Fruit fly (Drosophila melanogaster) whole organism, embryonic: Measurements from ENCODE around the gene CG8176.

Source experiments
- ATbp ChIP-seq: fragments of 200-800 bp; sonication (Bioruptor generic); optimal IDR thresholded peaks from 2 replicates; lab custom pipeline; 2017; ENCODE audit warnings: missing biosample characterization, mild to moderate bottlenecking, missing genetic modification characterization, missing genetic modification reagents
- Antp ChIP-seq: fragments of 200-800 bp; sonication (Bioruptor generic); optimal IDR thresholded peaks from 3 replicates; lab custom pipeline; 2016; ENCODE audit warnings: missing biosample characterization, missing genetic modification characterization
- CG10147 ChIP-seq: fragments of 200-800 bp; sonication (Bioruptor generic); optimal IDR thresholded peaks from 2 replicates; lab custom pipeline; 2019; ENCODE audit warnings: missing biosample characterization, mild to moderate bottlenecking, missing genetic modification characterization, moderate library complexity
- CG12104 ChIP-seq: fragments of 200-800 bp; sonication (Bioruptor generic); optimal IDR thresholded peaks from 3 replicates; lab custom pipeline; 2016; ENCODE audit warnings: missing biosample characterization, missing genetic modification characterization
- CG15514 ChIP-seq: fragments of 200-800 bp; sonication (Bioruptor generic); optimal IDR thresholded peaks from 3 replicates; lab custom pipeline; 2017; ENCODE audit warnings: missing biosample characterization, missing genetic modification characterization, mild to moderate bottlenecking, moderate library complexity, missing genetic modification reagents
- CG16779 ChIP-seq: fragments of 200-800 bp; sonication (Bioruptor generic); IDR thresholded peaks from 2 replicates; pipeline ENCODE4 v1.3.6; 2022; ENCODE audit warnings: missing biosample characterization, missing genetic modification characterization
- CG17359 ChIP-seq: fragments of 200-800 bp; sonication (Bioruptor generic); optimal IDR thresholded peaks from 3 replicates; lab custom pipeline; 2018; ENCODE audit warnings: missing biosample characterization, mild to moderate bottlenecking, missing genetic modification characterization, moderate library complexity
- CG17385 ChIP-seq: fragments of 200-800 bp; sonication (Bioruptor generic); optimal IDR thresholded peaks from 3 replicates; lab custom pipeline; 2018; ENCODE audit warnings: missing biosample characterization, mild to moderate bottlenecking, missing genetic modification characterization
- CG18764 ChIP-seq: fragments of 200-800 bp; sonication (Bioruptor generic); optimal IDR thresholded peaks from 3 replicates; lab custom pipeline; 2016; ENCODE audit warnings: missing biosample characterization, missing genetic modification characterization
- CG2120 ChIP-seq: fragments of 200-800 bp; sonication (Bioruptor generic); optimal IDR thresholded peaks from 3 replicates; lab custom pipeline; 2016; ENCODE audit warnings: missing biosample characterization, missing genetic modification characterization
- CG34376 ChIP-seq: fragments of 200-800 bp; sonication (Bioruptor generic); optimal IDR thresholded peaks from 2 replicates; lab custom pipeline; 2018; ENCODE audit warnings: missing biosample characterization, mild to moderate bottlenecking, missing genetic modification characterization
- CG34422 ChIP-seq: fragments of 200-800 bp; sonication (Bioruptor generic); IDR thresholded peaks from 3 replicates; pipeline ENCODE4 v1.3.6; 2022; ENCODE audit warnings: missing biosample characterization, missing genetic modification characterization
- CG42726 ChIP-seq: fragments of 200-800 bp; sonication (Bioruptor generic); IDR thresholded peaks from 2 replicates; pipeline ENCODE4 v1.3.6; 2022; ENCODE audit warnings: missing biosample characterization, missing genetic modification characterization; ENCODE audit not compliant: partially characterized antibody
- CG4617 ChIP-seq: fragments of 200-800 bp; sonication (Bioruptor generic); optimal IDR thresholded peaks from 3 replicates; lab custom pipeline; 2016; ENCODE audit warnings: missing biosample characterization, missing genetic modification characterization, borderline replicate concordance
- CG4820 ChIP-seq: fragments of 200-800 bp; sonication (Bioruptor generic); optimal IDR thresholded peaks from 3 replicates; lab custom pipeline; 2016; ENCODE audit warnings: missing biosample characterization, missing genetic modification characterization
- CG6854 ChIP-seq: fragments of 200-800 bp; sonication (Bioruptor generic); optimal IDR thresholded peaks from 3 replicates; lab custom pipeline; 2017; ENCODE audit warnings: missing biosample characterization, mild to moderate bottlenecking, missing genetic modification characterization
- CG7839 ChIP-seq: fragments of 200-800 bp; sonication (Bioruptor generic); optimal IDR thresholded peaks from 3 replicates; lab custom pipeline; 2018; ENCODE audit warnings: missing biosample characterization, mild to moderate bottlenecking, missing genetic modification characterization, moderate library complexity
- CG9797 ChIP-seq: fragments of 200-800 bp; sonication (Bioruptor generic); optimal IDR thresholded peaks from 3 replicates; lab custom pipeline; 2018; ENCODE audit warnings: missing biosample characterization, mild to moderate bottlenecking, missing genetic modification characterization
- CG9876 ChIP-seq: fragments of 200-800 bp; sonication (Bioruptor generic); optimal IDR thresholded peaks from 2 replicates; lab custom pipeline; 2016; ENCODE audit warnings: missing biosample characterization, missing genetic modification characterization
- CHES-1-like ChIP-seq: fragments of 200-800 bp; sonication (Bioruptor generic); optimal IDR thresholded peaks from 2 replicates; lab custom pipeline; 2016; ENCODE audit warnings: missing biosample characterization, missing genetic modification characterization
- Dp ChIP-seq: fragments of 200-800 bp; sonication (Bioruptor generic); optimal IDR thresholded peaks from 2 replicates; lab custom pipeline; 2018; ENCODE audit warnings: missing biosample characterization, mild to moderate bottlenecking, missing genetic modification characterization, moderate library complexity
- Hey ChIP-seq: fragments of 200-800 bp; sonication (Bioruptor generic); optimal IDR thresholded peaks from 3 replicates; lab custom pipeline; 2018; ENCODE audit warnings: missing biosample characterization, mild to moderate bottlenecking, missing genetic modification characterization
- Hmx ChIP-seq: fragments of 200-800 bp; sonication (Bioruptor generic); optimal IDR thresholded peaks from 2 replicates; lab custom pipeline; 2016; ENCODE audit warnings: missing biosample characterization, missing genetic modification characterization
- Lpt ChIP-seq: fragments of >200 bp; optimal IDR thresholded peaks from 2 replicates; lab custom pipeline; 2018; ENCODE audit warnings: missing biosample characterization, missing genetic modification characterization
- Max ChIP-seq: fragments of 200-800 bp; sonication (Bioruptor generic); optimal IDR thresholded peaks from 2 replicates; lab custom pipeline; 2016; ENCODE audit warnings: missing biosample characterization, mild to moderate bottlenecking, missing genetic modification characterization
- Mrtf ChIP-seq: fragments of 200-800 bp; sonication (Bioruptor generic); IDR thresholded peaks from 3 replicates; pipeline ENCODE4 v1.3.6; 2022; ENCODE audit warnings: missing biosample characterization, missing genetic modification characterization
- Sox100B ChIP-seq: fragments of 200-800 bp; sonication (Bioruptor generic); optimal IDR thresholded peaks from 3 replicates; lab custom pipeline; 2018; ENCODE audit warnings: missing biosample characterization, mild to moderate bottlenecking, missing genetic modification characterization
- Sry-δ ChIP-seq: fragments of 200-800 bp; sonication (Bioruptor generic); optimal IDR thresholded peaks from 2 replicates; lab custom pipeline; 2016; ENCODE audit warnings: missing biosample characterization, missing genetic modification characterization
- TFAM ChIP-seq: fragments of 200-800 bp; sonication (Bioruptor generic); optimal IDR thresholded peaks from 2 replicates; lab custom pipeline; 2017; ENCODE audit warnings: missing biosample characterization, missing genetic modification characterization, inconsistent platforms
- al ChIP-seq: fragments of 200-800 bp; sonication (Bioruptor generic); IDR thresholded peaks from 2 replicates; pipeline ENCODE4 v1.3.6; 2022; ENCODE audit warnings: missing biosample characterization, missing genetic modification characterization
- bab2 ChIP-seq: fragments of 200-800 bp; sonication (Bioruptor generic); optimal IDR thresholded peaks from 2 replicates; lab custom pipeline; 2016; ENCODE audit warnings: missing biosample characterization, missing genetic modification characterization
- cas ChIP-seq: fragments of 200-800 bp; sonication (Bioruptor generic); IDR thresholded peaks from 2 replicates; pipeline ENCODE4 v1.3.6; 2022; ENCODE audit warnings: missing biosample characterization, missing genetic modification characterization
- chinmo ChIP-seq: fragments of 200-800 bp; sonication (Bioruptor generic); IDR thresholded peaks from 4 replicates; pipeline ENCODE4 v1.3.6; 2022; ENCODE audit warnings: missing biosample characterization, missing genetic modification characterization; ENCODE audit not compliant: partially characterized antibody
- croc ChIP-seq: fragments of 200-800 bp; sonication (Bioruptor generic); conservative IDR thresholded peaks from 3 replicates; pipeline ENCODE4 v1.3.6; 2022; ENCODE audit warnings: missing biosample characterization, missing genetic modification characterization
- dan ChIP-seq: fragments of 200-800 bp; sonication (Bioruptor generic); IDR thresholded peaks from 2 replicates; pipeline ENCODE4 v1.3.6; 2022; ENCODE audit warnings: missing biosample characterization, missing genetic modification characterization
- fd96Cb ChIP-seq: fragments of 200-800 bp; sonication (Bioruptor generic); optimal IDR thresholded peaks from 2 replicates; lab custom pipeline; 2018; ENCODE audit warnings: missing biosample characterization, mild to moderate bottlenecking, missing genetic modification characterization, moderate library complexity
- gsb ChIP-seq: fragments of 200-800 bp; sonication (Bioruptor generic); IDR thresholded peaks from 2 replicates; pipeline ENCODE4 v1.3.6; 2022; ENCODE audit warnings: missing biosample characterization, missing genetic modification characterization
- jing ChIP-seq: fragments of 200-800 bp; sonication (Bioruptor generic); optimal IDR thresholded peaks from 2 replicates; lab custom pipeline; 2018; ENCODE audit warnings: missing biosample characterization, mild to moderate bottlenecking, missing genetic modification characterization
- kni ChIP-seq: fragments of 200-800 bp; sonication (Bioruptor generic); optimal IDR thresholded peaks from 3 replicates; lab custom pipeline; 2017; ENCODE audit warnings: mild to moderate bottlenecking, missing biosample characterization, missing genetic modification reagents, missing genetic modification characterization
- lab ChIP-seq: fragments of 200-800 bp; sonication (Bioruptor generic); optimal IDR thresholded peaks from 3 replicates; lab custom pipeline; 2017; ENCODE audit warnings: missing biosample characterization, missing genetic modification characterization, mild to moderate bottlenecking, moderate library complexity, missing genetic modification reagents
- nerfin-2 ChIP-seq: fragments of 200-800 bp; sonication (Bioruptor generic); IDR thresholded peaks from 2 replicates; pipeline ENCODE4 v1.3.6; 2022; ENCODE audit warnings: missing biosample characterization, missing genetic modification characterization; ENCODE audit not compliant: partially characterized antibody
- oc ChIP-seq: fragments of 200-800 bp; sonication (Bioruptor generic); optimal IDR thresholded peaks from 2 replicates; lab custom pipeline; 2018; ENCODE audit warnings: missing biosample characterization, mild to moderate bottlenecking, missing genetic modification characterization, moderate library complexity
- pnt ChIP-seq: fragments of 200-800 bp; sonication (Bioruptor generic); optimal IDR thresholded peaks from 3 replicates; lab custom pipeline; 2016; ENCODE audit warnings: missing biosample characterization, missing genetic modification characterization
- ro ChIP-seq: fragments of 200-800 bp; sonication (Bioruptor generic); IDR thresholded peaks from 2 replicates; pipeline ENCODE4 v1.3.6; 2022; ENCODE audit warnings: missing biosample characterization, missing genetic modification characterization
- slp2 ChIP-seq: fragments of 200-800 bp; sonication (Bioruptor generic); optimal IDR thresholded peaks from 2 replicates; lab custom pipeline; 2016; ENCODE audit warnings: missing biosample characterization, missing genetic modification characterization
- sna ChIP-seq: fragments of 200-800 bp; sonication (Bioruptor generic); IDR thresholded peaks from 2 replicates; pipeline ENCODE4 v1.3.6; 2022; ENCODE audit warnings: missing biosample characterization, missing genetic modification characterization; ENCODE audit not compliant: partially characterized antibody
- sqz ChIP-seq: fragments of 200-800 bp; sonication (Bioruptor generic); optimal IDR thresholded peaks from 3 replicates; lab custom pipeline; 2018; ENCODE audit warnings: missing biosample characterization, mild to moderate bottlenecking, missing genetic modification characterization
- ttk ChIP-seq: fragments of 200-800 bp; sonication (Bioruptor generic); IDR thresholded peaks from 2 replicates; pipeline ENCODE4 v2.1.2; 2022; ENCODE audit warnings: missing biosample characterization, missing genetic modification characterization
- tup ChIP-seq: fragments of 200-800 bp; sonication (Bioruptor generic); optimal IDR thresholded peaks from 2 replicates; lab custom pipeline; 2016; ENCODE audit warnings: missing biosample characterization, mild to moderate bottlenecking, missing genetic modification characterization, moderate library complexity
- wek ChIP-seq: fragments of 200-800 bp; sonication (Bioruptor generic); optimal IDR thresholded peaks from 3 replicates; lab custom pipeline; 2018; ENCODE audit warnings: missing biosample characterization, mild to moderate bottlenecking, missing genetic modification characterization, moderate library complexity

The CG8176 gene

dm6 chr3R:9496748-9497147 lies 19.1 kb upstream of the CG8176 start (continued):
- TF ChIP-seq CG42726 (GFP tag; lab: Robert Waterston, UW) (peak; percentile 71), cas (GFP tag; lab: Robert Waterston, UW) (peak; percentile 54; the same call in 1 of the 2 replicates), CG12104 (GFP tag; lab: Kevin White, UChicago) (no peak), TFAM (GFP tag; lab: Kevin White, UChicago) (no peak), al (GFP tag; lab: Robert Waterston, UW) (peak; percentile 67), Hmx (peak; percentile 5), jing (GFP tag; lab: Kevin White, UChicago) (peak; percentile 44), CG4820 (GFP tag; lab: Kevin White, UChicago) (no peak), tup (GFP tag; lab: Kevin White, UChicago) (no peak), CG15514 (GFP tag; lab: Kevin White, UChicago) (peak; percentile 91), croc (GFP tag; lab: Robert Waterston, UW) (peak; percentile 30; the same call in 1 of the 3 replicates), CG2120 (GFP tag; lab: Kevin White, UChicago) (peak; percentile 94), CG17359 (peak; percentile 64), Antp (GFP tag; lab: Kevin White, UChicago) (peak; percentile 83), pnt (GFP tag; lab: Kevin White, UChicago) (peak; percentile 74), wek (GFP tag; lab: Kevin White, UChicago) (peak; percentile 19), fd96Cb (no peak), sna (GFP tag; lab: Robert Waterston, UW) (peak; percentile 70), Lpt (GFP tag; lab: Kevin White, UChicago) (no peak), CHES-1-like (GFP tag; lab: Kevin White, UChicago) (peak; percentile 82), CG17385 (GFP tag; lab: Kevin White, UChicago) (peak; percentile 46), CG34376 (GFP tag; lab: Kevin White, UChicago) (peak; percentile 90), gsb (GFP tag; lab: Robert Waterston, UW) (no peak), CG6854 (GFP tag; lab: Kevin White, UChicago) (no peak), Max (GFP tag; lab: Kevin White, UChicago) (peak; percentile 17), Hey (peak; percentile 13), CG18764 (GFP tag; lab: Kevin White, UChicago) (no peak), CG34422 (GFP tag; lab: Robert Waterston, UW) (0 out of 3 replicates have a peak, but pooled peaks have one; percentile 8), Sry-δ (peak; percentile 76), slp2 (GFP tag; lab: Kevin White, UChicago) (peak; percentile 4), dan (GFP tag; lab: Robert Waterston, UW) (no peak), CG16779 (GFP tag; lab: Robert Waterston, UW) (peak; percentile 90), Dp (GFP tag; lab: Kevin White, UChicago) (peak; percentile 100), sqz (GFP tag; lab: Kevin White, UChicago) (no peak), nerfin-2 (GFP tag; lab: Robert Waterston, UW) (peak; percentile 67; the same call in 1 of the 2 replicates), Sox100B (GFP tag; lab: Kevin White, UChicago) (no peak), kni (no peak), ro (GFP tag; lab: Robert Waterston, UW) (no peak), CG9797 (peak; percentile 1), oc (tag; lab: Kevin White, UChicago) (no peak), lab (GFP tag; lab: Kevin White, UChicago) (peak; percentile 70), chinmo (GFP tag; lab: Robert Waterston, UW) (peak; percentile 54; the same call in 2 of the 4 replicates), CG10147 (GFP tag; lab: Kevin White, UChicago) (peak; percentile 62), ttk (GFP tag; lab: Robert Waterston, UW) (peak; percentile 43; the same call in 1 of the 2 replicates), CG9876 (peak; percentile 73), Mrtf (GFP tag; lab: Robert Waterston, UW) (0 out of 3 replicates have a peak, but pooled peaks have one; percentile 31), CG7839 (tag; lab: Kevin White, UChicago) (peak; percentile 62), ATbp (GFP tag; lab: Kevin White, UChicago) (no peak), bab2 (GFP tag; lab: Kevin White, UChicago) (peak; percentile 75), CG4617 (GFP tag; lab: Kevin White, UChicago) (no peak)
